Fruit fly (Drosophila melanogaster) whole organism, embryonic: ENCODE measurements around the gene CG32695.

ENCODE experiments used
- Adf1 ChIP-seq: fragments of 200-800 bp; sonication (Bioruptor generic); IDR thresholded peaks from 2 replicates; pipeline ENCODE4 v1.3.6; 2022; ENCODE audit warnings: missing biosample characterization, missing genetic modification characterization
- Asciz ChIP-seq: fragments of 200-800 bp; sonication (Bioruptor generic); optimal IDR thresholded peaks from 2 replicates; lab custom pipeline; 2017; ENCODE audit warnings: missing biosample characterization, mild to moderate bottlenecking, missing genetic modification characterization, missing genetic modification reagents
- BEAF-32 ChIP-seq: fragments of 200-800 bp; sonication (Bioruptor generic); optimal IDR thresholded peaks from 3 replicates; lab custom pipeline; 2017; ENCODE audit warnings: missing biosample characterization, missing genetic modification characterization, mild to moderate bottlenecking, moderate library complexity, missing genetic modification reagents
- CG1024 ChIP-seq: fragments of 200-800 bp; sonication (Bioruptor generic); IDR thresholded peaks from 2 replicates; pipeline ENCODE4 v1.3.6; 2022; ENCODE audit warnings: missing biosample characterization, missing genetic modification characterization
- CG10565 ChIP-seq: fragments of 200-800 bp; sonication (Bioruptor generic); optimal IDR thresholded peaks from 3 replicates; lab custom pipeline; 2016; ENCODE audit warnings: missing biosample characterization, mild to moderate bottlenecking, missing genetic modification characterization
- CG13894 ChIP-seq: fragments of 200-800 bp; sonication (Bioruptor generic); optimal IDR thresholded peaks from 3 replicates; lab custom pipeline; 2018; ENCODE audit warnings: missing biosample characterization, mild to moderate bottlenecking, missing genetic modification characterization, moderate library complexity
- CG14965 ChIP-seq: fragments of 200-800 bp; sonication (Bioruptor generic); optimal IDR thresholded peaks from 2 replicates; lab custom pipeline; 2016; ENCODE audit warnings: missing biosample characterization, missing genetic modification characterization, borderline replicate concordance
- CG15073 ChIP-seq: fragments of 200-800 bp; sonication (Bioruptor generic); optimal IDR thresholded peaks from 2 replicates; lab custom pipeline; 2016; ENCODE audit warnings: missing biosample characterization, missing genetic modification characterization
- CG15514 ChIP-seq: fragments of 200-800 bp; sonication (Bioruptor generic); optimal IDR thresholded peaks from 3 replicates; lab custom pipeline; 2017; ENCODE audit warnings: missing biosample characterization, missing genetic modification characterization, mild to moderate bottlenecking, moderate library complexity, missing genetic modification reagents
- CG16863 ChIP-seq: fragments of 200-800 bp; sonication (Bioruptor generic); optimal IDR thresholded peaks from 3 replicates; lab custom pipeline; 2016; ENCODE audit warnings: missing biosample characterization, missing genetic modification characterization
- CG2889 ChIP-seq: fragments of 200-800 bp; sonication (Bioruptor generic); IDR thresholded peaks from 3 replicates; pipeline ENCODE4 v1.3.6; 2022; ENCODE audit warnings: missing biosample characterization, missing genetic modification characterization
- CG3163 ChIP-seq: fragments of 200-800 bp; sonication (Bioruptor generic); optimal IDR thresholded peaks from 3 replicates; lab custom pipeline; 2016; ENCODE audit warnings: missing biosample characterization, missing genetic modification characterization
- CG33213 ChIP-seq: fragments of 200-800 bp; sonication (Bioruptor generic); optimal IDR thresholded peaks from 3 replicates; lab custom pipeline; 2016; ENCODE audit warnings: missing biosample characterization, missing genetic modification characterization
- CG4404 ChIP-seq: fragments of 200-800 bp; sonication (Bioruptor generic); IDR thresholded peaks from 2 replicates; pipeline ENCODE4 v1.3.6; 2022; ENCODE audit warnings: missing biosample characterization, missing genetic modification characterization
- CG6175 ChIP-seq: fragments of 200-800 bp; sonication (Bioruptor generic); IDR thresholded peaks from 3 replicates; pipeline ENCODE4 v1.3.6; 2022; ENCODE audit warnings: missing biosample characterization, missing genetic modification characterization
- CG7963 ChIP-seq: fragments of 200-800 bp; sonication (Bioruptor generic); IDR thresholded peaks from 3 replicates; pipeline ENCODE4 v1.3.6; 2022; ENCODE audit warnings: missing biosample characterization, missing genetic modification characterization; ENCODE audit not compliant: partially characterized antibody
- CG7987 ChIP-seq: fragments of 200-800 bp; sonication (Bioruptor generic); optimal IDR thresholded peaks from 2 replicates; lab custom pipeline; 2018; ENCODE audit warnings: missing biosample characterization, mild to moderate bottlenecking, missing genetic modification characterization, moderate library complexity
- CG8089 ChIP-seq: fragments of 200-800 bp; sonication (Bioruptor generic); optimal IDR thresholded peaks from 3 replicates; lab custom pipeline; 2016; ENCODE audit warnings: missing biosample characterization, missing genetic modification characterization
- Dbx ChIP-seq: fragments of 200-800 bp; sonication (Bioruptor generic); IDR thresholded peaks from 3 replicates; pipeline ENCODE4 v1.3.6; 2022; ENCODE audit warnings: missing biosample characterization, missing genetic modification characterization
- Fer2 ChIP-seq: fragments of 200-800 bp; sonication (Bioruptor generic); optimal IDR thresholded peaks from 2 replicates; lab custom pipeline; 2018; ENCODE audit warnings: missing biosample characterization, mild to moderate bottlenecking, missing genetic modification characterization, moderate library complexity
- Gug ChIP-seq: fragments of 200-800 bp; sonication (Bioruptor generic); IDR thresholded peaks from 4 replicates; pipeline ENCODE4 v1.3.6; 2022; ENCODE audit warnings: missing biosample characterization, missing genetic modification characterization
- Hmx ChIP-seq: fragments of 200-800 bp; sonication (Bioruptor generic); optimal IDR thresholded peaks from 2 replicates; lab custom pipeline; 2016; ENCODE audit warnings: missing biosample characterization, missing genetic modification characterization
- Kr ChIP-seq: fragments of 200-800 bp; sonication (Bioruptor generic); optimal IDR thresholded peaks from 2 replicates; lab custom pipeline; 2017; ENCODE audit warnings: missing biosample characterization, mild to moderate bottlenecking, missing genetic modification characterization
- Lpt ChIP-seq: fragments of >200 bp; optimal IDR thresholded peaks from 2 replicates; lab custom pipeline; 2018; ENCODE audit warnings: missing biosample characterization, missing genetic modification characterization
- MESR4 ChIP-seq: fragments of 200-800 bp; sonication (Bioruptor generic); optimal IDR thresholded peaks from 2 replicates; lab custom pipeline; 2018; ENCODE audit warnings: missing biosample characterization, mild to moderate bottlenecking, missing genetic modification characterization, moderate library complexity
- Nf-YA ChIP-seq: fragments of 200-800 bp; sonication (Bioruptor generic); IDR thresholded peaks from 2 replicates; pipeline ENCODE4 v1.3.6; 2022; ENCODE audit warnings: missing biosample characterization, missing genetic modification characterization
- Oli ChIP-seq: fragments of 200-800 bp; sonication (Bioruptor generic); optimal IDR thresholded peaks from 2 replicates; lab custom pipeline; 2018; ENCODE audit warnings: missing biosample characterization, mild to moderate bottlenecking, missing genetic modification characterization, moderate library complexity
- Opbp ChIP-seq: fragments of 200-800 bp; sonication (Bioruptor generic); IDR thresholded peaks from 3 replicates; pipeline ENCODE4 v1.3.6; 2022; ENCODE audit warnings: missing biosample characterization, missing genetic modification characterization; ENCODE audit not compliant: partially characterized antibody
- al ChIP-seq: fragments of 200-800 bp; sonication (Bioruptor generic); IDR thresholded peaks from 2 replicates; pipeline ENCODE4 v1.3.6; 2022; ENCODE audit warnings: missing biosample characterization, missing genetic modification characterization
- chm ChIP-seq: fragments of 200-800 bp; sonication (Bioruptor generic); IDR thresholded peaks from 2 replicates; pipeline ENCODE4 v1.3.6; 2022; ENCODE audit warnings: missing biosample characterization, missing genetic modification characterization
- ci ChIP-seq: fragments of 200-800 bp; sonication (Bioruptor generic); IDR thresholded peaks from 3 replicates; pipeline ENCODE4 v1.3.6; 2022; ENCODE audit warnings: missing biosample characterization, missing genetic modification characterization
- corto ChIP-seq: fragments of 200-800 bp; sonication (Bioruptor generic); optimal IDR thresholded peaks from 2 replicates; lab custom pipeline; 2016; ENCODE audit warnings: missing biosample characterization, mild to moderate bottlenecking, missing genetic modification characterization, moderate library complexity
- eyg ChIP-seq: fragments of 200-800 bp; sonication (Bioruptor generic); optimal IDR thresholded peaks from 3 replicates; lab custom pipeline; 2016; ENCODE audit warnings: missing biosample characterization, missing genetic modification characterization
- fd3F ChIP-seq: fragments of 200-800 bp; sonication (Bioruptor generic); optimal IDR thresholded peaks from 2 replicates; lab custom pipeline; 2018; ENCODE audit warnings: missing biosample characterization, mild to moderate bottlenecking, missing genetic modification characterization, moderate library complexity
- gce ChIP-seq: fragments of 200-800 bp; sonication (Bioruptor generic); IDR thresholded peaks from 3 replicates; pipeline ENCODE4 v1.3.6; 2022; ENCODE audit warnings: missing biosample characterization, missing genetic modification characterization
- gsb ChIP-seq: fragments of 200-800 bp; sonication (Bioruptor generic); IDR thresholded peaks from 2 replicates; pipeline ENCODE4 v1.3.6; 2022; ENCODE audit warnings: missing biosample characterization, missing genetic modification characterization
- hb ChIP-seq: fragments of 200-800 bp; sonication (Bioruptor generic); IDR thresholded peaks from 3 replicates; pipeline ENCODE4 v1.3.6; 2022; ENCODE audit warnings: missing biosample characterization, missing genetic modification characterization; ENCODE audit not compliant: partially characterized antibody
- inv ChIP-seq: fragments of 200-800 bp; sonication (Bioruptor generic); IDR thresholded peaks from 2 replicates; pipeline ENCODE4 v1.3.6; 2022; ENCODE audit warnings: missing biosample characterization, missing genetic modification characterization; ENCODE audit not compliant: partially characterized antibody
- mam ChIP-seq: fragments of 200-800 bp; sonication (Bioruptor generic); optimal IDR thresholded peaks from 3 replicates; lab custom pipeline; 2016; ENCODE audit warnings: missing biosample characterization, missing genetic modification characterization
- nerfin-2 ChIP-seq: fragments of 200-800 bp; sonication (Bioruptor generic); IDR thresholded peaks from 2 replicates; pipeline ENCODE4 v1.3.6; 2022; ENCODE audit warnings: missing biosample characterization, missing genetic modification characterization; ENCODE audit not compliant: partially characterized antibody
- otp ChIP-seq: fragments of 200-800 bp; sonication (Bioruptor generic); IDR thresholded peaks from 3 replicates; pipeline ENCODE4, ENCODE4 v1.3.6; 2022; ENCODE audit warnings: missing biosample characterization, missing genetic modification characterization
- phol ChIP-seq: fragments of 200-800 bp; sonication (Bioruptor generic); optimal IDR thresholded peaks from 3 replicates; lab custom pipeline; 2018; ENCODE audit warnings: missing biosample characterization, mild to moderate bottlenecking, missing genetic modification characterization, moderate library complexity
- psq ChIP-seq: fragments of 200-800 bp; sonication (Bioruptor generic); optimal IDR thresholded peaks from 2 replicates; lab custom pipeline; 2017; ENCODE audit warnings: missing biosample characterization, missing genetic modification characterization
- pum ChIP-seq: fragments of 200-800 bp; sonication (Bioruptor generic); optimal IDR thresholded peaks from 2 replicates; lab custom pipeline; 2016; ENCODE audit warnings: missing biosample characterization, missing genetic modification characterization
- row ChIP-seq: fragments of 200-800 bp; sonication (Bioruptor generic); IDR thresholded peaks from 3 replicates; pipeline ENCODE4 v1.3.6; 2022; ENCODE audit warnings: missing biosample characterization, missing genetic modification characterization
- slbo ChIP-seq: fragments of 200-800 bp; sonication (Bioruptor generic); IDR thresholded peaks from 2 replicates; pipeline ENCODE4 v1.3.6; 2022; ENCODE audit warnings: missing biosample characterization, missing genetic modification characterization
- trh ChIP-seq: fragments of 200-800 bp; sonication (Bioruptor generic); optimal IDR thresholded peaks from 2 replicates; lab custom pipeline; 2016; ENCODE audit warnings: missing biosample characterization, missing genetic modification characterization
- zen2 ChIP-seq: fragments of 200-800 bp; sonication (Bioruptor generic); IDR thresholded peaks from 3 replicates; pipeline ENCODE4 v1.3.6; 2022; ENCODE audit warnings: missing biosample characterization, missing genetic modification characterization; ENCODE audit not compliant: partially characterized antibody

Gene CG32695

dm6 chrX:9875948-9876853, 2.3 kb upstream of the CG32695 start, which contains the start of gene CG15247 (continued):
- TF ChIP-seq otp (GFP tag; lab: Robert Waterston, UW), result peak; percentile 77
- TF ChIP-seq Gug (GFP tag; lab: Robert Waterston, UW), result peak; percentile 71
- peak; percentile 51 for TF ChIP-seq Hmx (GFP tag; lab: Kevin White, UChicago)
- peak; percentile 64 for TF ChIP-seq CG4404 (GFP tag; lab: Robert Waterston, UW)
- no peak for TF ChIP-seq MESR4
- TF ChIP-seq CG8089 (GFP tag; lab: Kevin White, UChicago), result peak; percentile 33
- peak; percentile 80 for TF ChIP-seq mam (GFP tag; lab: Kevin White, UChicago)
- peak; percentile 23 for TF ChIP-seq CG13894 (tag; lab: Kevin White, UChicago)
- peak; percentile 43 for TF ChIP-seq trh
- TF ChIP-seq CG2889 (GFP tag; lab: Robert Waterston, UW), result peak; percentile 63
- TF ChIP-seq fd3F (GFP tag; lab: Kevin White, UChicago), result peak; percentile 65
- no peak for TF ChIP-seq CG14965 (GFP tag; lab: Kevin White, UChicago)
- peak; percentile 50 for TF ChIP-seq CG33213
- TF ChIP-seq al (GFP tag; lab: Robert Waterston, UW), result peak; percentile 84
- no peak for TF ChIP-seq CG7963 (GFP tag; lab: Robert Waterston, UW)
- TF ChIP-seq CG15073 (GFP tag; lab: Kevin White, UChicago), result no peak
- peak; percentile 79 for TF ChIP-seq phol
- peak; percentile 52; the same call in 1 of the 2 replicates for TF ChIP-seq CG1024 (GFP tag; lab: Robert Waterston, UW)
- peak; percentile 49 for TF ChIP-seq Fer2 (tag; lab: Kevin White, UChicago)
- no peak for TF ChIP-seq CG7987
- TF ChIP-seq Kr, result no peak
- TF ChIP-seq CG6175 (GFP tag; lab: Robert Waterston, UW), result peak; percentile 64; the same call in 2 of the 3 replicates
- peak; percentile 80 for TF ChIP-seq pum
- peak; percentile 46 for TF ChIP-seq Asciz (GFP tag; lab: Kevin White, UChicago)
- no peak; the same call in 1 of the 2 replicates for TF ChIP-seq chm (GFP tag; lab: Robert Waterston, UW)
- no peak for TF ChIP-seq inv (GFP tag; lab: Robert Waterston, UW)
- TF ChIP-seq Nf-YA (GFP tag; lab: Robert Waterston, UW), result peak; percentile 56; the same call in 1 of the 2 replicates
- no peak for TF ChIP-seq hb (GFP tag; lab: Robert Waterston, UW)
- peak; percentile 70 for TF ChIP-seq gsb
- no peak for TF ChIP-seq nerfin-2 (GFP tag; lab: Robert Waterston, UW)
- TF ChIP-seq CG16863 (GFP tag; lab: Kevin White, UChicago), result peak; percentile 38
- TF ChIP-seq CG10565 (GFP tag; lab: Kevin White, UChicago), result no peak
- no peak for TF ChIP-seq corto (GFP tag; lab: Kevin White, UChicago)
- TF ChIP-seq Adf1 (GFP tag; lab: Robert Waterston, UW), result no peak
- peak; percentile 24 for TF ChIP-seq CG3163 (GFP tag; lab: Kevin White, UChicago)
- no peak for TF ChIP-seq Opbp
- TF ChIP-seq Lpt (GFP tag; lab: Kevin White, UChicago), result no peak
- TF ChIP-seq zen2, result no peak
- peak; percentile 3 for TF ChIP-seq CG15514 (GFP tag; lab: Kevin White, UChicago)
- peak; percentile 72 for TF ChIP-seq Oli (tag; lab: Kevin White, UChicago)
- TF ChIP-seq ci (GFP tag; lab: Robert Waterston, UW), result peak; percentile 90
- peak; percentile 63; the same call in 1 of the 3 replicates for TF ChIP-seq gce (GFP tag; lab: Robert Waterston, UW)
- TF ChIP-seq eyg, result peak; percentile 20
- peak; percentile 90 for TF ChIP-seq slbo (GFP tag; lab: Robert Waterston, UW)
- no peak for TF ChIP-seq BEAF-32 (GFP tag; lab: Kevin White, UChicago)
- TF ChIP-seq Dbx (GFP tag; lab: Robert Waterston, UW), result peak; percentile 53; the same call in 2 of the 3 replicates
- no peak for TF ChIP-seq psq (GFP tag; lab: Kevin White, UChicago)
- peak; percentile 88 for TF ChIP-seq row (GFP tag; lab: Robert Waterston, UW)
